Fruit fly (Drosophila melanogaster): ENCODE measurements around the gene Uqcc1.

The Uqcc1 gene

dm6 chr3L:6957753-6958420 lies at the start of gene Uqcc1, which contains the start of gene Surf1 (continued):
- TF ChIP-seq CG18011 (GFP tag; optimal IDR thresholded peaks at IDR 0.05) (no peak), Aef1 (GFP tag; IDR thresholded peaks at IDR 0.05) (no peak), CG8924 (tag; optimal IDR thresholded peaks at IDR 0.05) (no peak), ci (GFP tag; IDR thresholded peaks at IDR 0.05) (no peak), sens (GFP tag) (peak; percentile 57), CHES-1-like (GFP tag; optimal IDR thresholded peaks at IDR 0.05) (no peak), BEAF-32 (GFP tag; optimal IDR thresholded peaks at IDR 0.05) (peak; percentile 1), CrebB (tag; optimal IDR thresholded peaks at IDR 0.05) (no peak), CG13894 (tag; optimal IDR thresholded peaks at IDR 0.05) (no peak), CG10431 (GFP tag; optimal IDR thresholded peaks at IDR 0.05) (no peak), dm (GFP tag; optimal IDR thresholded peaks at IDR 0.05) (no peak), hth (optimal IDR thresholded peaks at IDR 0.05) (no peak), phol (tag; optimal IDR thresholded peaks at IDR 0.05) (no peak), CG12104 (GFP tag; optimal IDR thresholded peaks at IDR 0.05) (no peak), Six4 (GFP tag; optimal IDR thresholded peaks at IDR 0.05) (no peak), CG16813 (GFP tag; IDR thresholded peaks at IDR 0.05; ENCODE audit: partially characterized antibody) (no peak), CG4820 (GFP tag; optimal IDR thresholded peaks at IDR 0.05) (no peak), ind (GFP tag; optimal IDR thresholded peaks at IDR 0.05) (no peak), CG2889 (GFP tag; IDR thresholded peaks at IDR 0.05) (no peak), CG1603 (tag; optimal IDR thresholded peaks at IDR 0.05) (no peak), schlank (tag; optimal IDR thresholded peaks at IDR 0.05) (no peak), CG10979 (tag; optimal IDR thresholded peaks at IDR 0.05) (no peak), pzg (GFP tag; optimal IDR thresholded peaks at IDR 0.05) (peak; percentile 35), Opbp (GFP tag; IDR thresholded peaks at IDR 0.05; ENCODE audit: partially characterized antibody) (no peak), CG7372 (GFP tag; IDR thresholded peaks at IDR 0.05) (no peak), CG12299 (tag; optimal IDR thresholded peaks at IDR 0.05) (no peak), bsh (GFP tag; optimal IDR thresholded peaks at IDR 0.05) (no peak), CG31441 (GFP tag; IDR thresholded peaks at IDR 0.05) (0 out of 2 replicates have a peak, but pooled peaks have one; percentile 21), Meics (GFP tag; optimal IDR thresholded peaks at IDR 0.05) (no peak), Taf1 (GFP tag; IDR thresholded peaks at IDR 0.05) (no peak), emc (GFP tag; optimal IDR thresholded peaks at IDR 0.05) (no peak), YL-1 (GFP tag; optimal IDR thresholded peaks at IDR 0.05) (peak; percentile 45), tup (GFP tag; optimal IDR thresholded peaks at IDR 0.05) (no peak), CG14014 (GFP tag; IDR thresholded peaks at IDR 0.05) (no peak), CG3281 (GFP tag; optimal IDR thresholded peaks at IDR 0.05) (no peak), CG3065 (GFP tag; optimal IDR thresholded peaks at IDR 0.05) (no peak), Neu2 (GFP tag; optimal IDR thresholded peaks at IDR 0.05; ENCODE audit: borderline replicate concordance) (no peak), CG7963 (GFP tag; IDR thresholded peaks at IDR 0.05; ENCODE audit: partially characterized antibody) (no peak), CG32767 (GFP tag; IDR thresholded peaks at IDR 0.05) (no peak), bbx (GFP tag; IDR thresholded peaks at IDR 0.05; ENCODE audit: partially characterized antibody) (peak; percentile 68), GATAe (GFP tag; conservative IDR thresholded peaks at IDR 0.05) (no peak), wek (GFP tag; optimal IDR thresholded peaks at IDR 0.05) (no peak), CG7745 (tag; optimal IDR thresholded peaks at IDR 0.05) (no peak), nerfin-1 (tag; optimal IDR thresholded peaks at IDR 0.05) (no peak), Sox100B (GFP tag; optimal IDR thresholded peaks at IDR 0.05) (no peak), CG34224 (GFP tag; IDR thresholded peaks at IDR 0.05; ENCODE audit: partially characterized antibody) (0 out of 3 replicates have a peak, but pooled peaks have one; percentile 19), pros (GFP tag; optimal IDR thresholded peaks at IDR 0.05) (no peak), lov (optimal IDR thresholded peaks at IDR 0.05) (no peak), lov (GFP tag; IDR thresholded peaks at IDR 0.05) (no peak), Atf6 (GFP tag; IDR thresholded peaks at IDR 0.05) (no peak)
